Fruit fly (Drosophila melanogaster) whole organism: ENCODE measurements around the gene RabX6.

ENCODE experiments used
- CG8478 ChIP-seq: fragments of >200 bp; optimal IDR thresholded peaks from 2 replicates; lab custom pipeline; 2018; ENCODE audit warnings: inconsistent platforms
- Dll ChIP-seq: fragments of >200 bp; optimal IDR thresholded peaks from 2 replicates; lab custom pipeline; 2017
- EcR ChIP-seq, 2 experiments: fragments of >200 bp; optimal IDR thresholded peaks; 2 replicates each; lab custom pipeline; 2017; ENCODE audit warnings: missing biosample characterization in 2 of 2, missing genetic modification characterization in 2 of 2, missing genetic modification reagents in 2 of 2
- pan ChIP-seq: fragments of >200 bp; optimal IDR thresholded peaks from 2 replicates; lab custom pipeline; 2017
- psq ChIP-seq: fragments of >200 bp; optimal IDR thresholded peaks from 2 replicates; lab custom pipeline; 2017
- usp ChIP-seq: fragments of >200 bp; optimal IDR thresholded peaks from 2 replicates; lab custom pipeline; 2017; ENCODE audit warnings: missing biosample characterization, missing genetic modification characterization, mixed read lengths

DNA sequence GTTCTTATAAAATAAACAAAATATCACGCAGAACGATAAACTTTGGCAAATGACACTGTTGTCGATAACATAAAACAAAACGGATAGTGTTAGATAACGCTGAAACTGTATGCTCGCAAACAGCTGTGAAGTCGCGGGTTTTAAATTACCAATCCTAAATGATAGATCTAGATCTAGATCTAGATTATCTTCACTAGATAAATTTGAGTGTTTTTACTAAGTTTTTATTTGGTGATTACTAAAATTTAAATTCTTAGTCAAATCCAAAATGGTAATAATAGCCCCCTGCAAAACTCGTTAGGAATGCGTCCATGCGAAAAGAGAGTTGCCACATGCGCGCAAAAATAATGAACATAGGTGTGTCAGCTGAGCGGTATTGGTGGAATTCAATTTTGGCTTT is 36.3 kb upstream of the RabX6 start, which contains the start of the genes MED30 and Rev1:
- no peak for TF ChIP-seq usp (GFP tag; lab: Kevin White, UChicago)
- TF ChIP-seq pan: no peak
- TF ChIP-seq psq: no peak
- no peak for TF ChIP-seq EcR (GFP tag; optimal IDR thresholded peaks at IDR 0.05; lab: Kevin White, UChicago)
- TF ChIP-seq CG8478 (lab: Kevin White, UChicago): no peak
- no peak for TF ChIP-seq Dll (lab: Kevin White, UChicago)
